Fruit fly (Drosophila melanogaster): Measurements from ENCODE around the gene CG11425.

The CG11425 gene

DNA sequence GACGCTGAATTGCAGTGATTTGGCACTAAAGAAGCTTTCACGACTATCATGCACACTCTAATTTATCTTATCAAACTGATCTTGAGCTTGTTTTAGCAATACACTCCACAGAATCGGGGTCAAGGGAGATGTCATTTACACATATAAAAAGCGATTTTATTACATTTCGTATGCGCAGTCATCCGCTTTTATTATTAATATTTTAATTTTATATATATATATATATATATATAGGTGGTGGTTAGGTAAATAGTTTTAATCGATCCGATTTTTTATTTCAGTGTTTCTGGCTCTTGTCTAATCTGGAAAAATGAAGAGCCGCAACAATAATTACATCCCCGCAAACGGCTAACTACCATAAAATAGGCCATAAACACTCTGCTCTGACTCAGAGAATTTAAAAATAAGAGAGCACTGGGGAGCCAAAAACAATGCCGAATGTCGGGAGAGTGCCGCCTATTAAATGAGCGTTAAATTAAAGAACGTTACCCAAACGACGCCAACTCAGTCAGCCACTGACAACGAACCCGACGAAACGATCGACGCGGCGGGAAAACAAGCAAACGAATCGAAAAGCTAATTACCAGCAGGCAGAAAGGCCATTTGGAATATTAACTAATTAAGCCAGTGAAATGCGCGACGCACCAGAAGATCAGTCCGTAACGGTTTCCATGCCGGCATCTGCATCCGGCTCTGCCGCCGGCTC lies 2.9 kb upstream of the CG11425 start (continued):
- TF ChIP-seq ham (GFP tag; IDR thresholded peaks at IDR 0.05) (no peak), CTCF (GFP tag; optimal IDR thresholded peaks at IDR 0.05) (no peak), CG6813 (GFP tag; optimal IDR thresholded peaks at IDR 0.05) (peak; percentile 18), pb (GFP tag; optimal IDR thresholded peaks at IDR 0.05) (no peak), CG12391 (tag; optimal IDR thresholded peaks at IDR 0.05) (peak; percentile 50), Meics (GFP tag; optimal IDR thresholded peaks at IDR 0.05) (peak; percentile 78), CG7556 (GFP tag; optimal IDR thresholded peaks at IDR 0.05) (peak; percentile 16), CG7928 (GFP tag; optimal IDR thresholded peaks at IDR 0.05) (peak; percentile 1), CG15073 (GFP tag; optimal IDR thresholded peaks at IDR 0.05) (no peak), ERR (GFP tag; optimal IDR thresholded peaks at IDR 0.05) (no peak), gcm (GFP tag; optimal IDR thresholded peaks at IDR 0.05) (no peak), Usf (GFP tag; optimal IDR thresholded peaks at IDR 0.05) (no peak), CG10654 (GFP tag; optimal IDR thresholded peaks at IDR 0.05) (no peak), seq (GFP tag; IDR thresholded peaks at IDR 0.05) (peak; percentile 17; the same call in 1 of the 2 replicates), Poxn (GFP tag; IDR thresholded peaks at IDR 0.05) (0 out of 2 replicates have a peak, but pooled peaks have one; percentile 35), CG10267 (tag; optimal IDR thresholded peaks at IDR 0.05) (no peak), CG6765 (GFP tag; optimal IDR thresholded peaks at IDR 0.05) (peak; percentile 67), al (GFP tag; IDR thresholded peaks at IDR 0.05) (peak; percentile 56; the same call in 1 of the 2 replicates), CG17186 (GFP tag; optimal IDR thresholded peaks at IDR 0.05) (no peak), CG7357 (GFP tag; IDR thresholded peaks at IDR 0.05) (peak; percentile 62), ato (GFP tag; IDR thresholded peaks at IDR 0.05; ENCODE audit: partially characterized antibody) (no peak), Hand (GFP tag; optimal IDR thresholded peaks at IDR 0.05) (peak; percentile 42), Vsx1 (GFP tag; optimal IDR thresholded peaks at IDR 0.05) (peak; percentile 63), CG1792 (GFP tag; optimal IDR thresholded peaks at IDR 0.05) (no peak), CG14441 (GFP tag; IDR thresholded peaks at IDR 0.05) (peak; percentile 54), CG10543 (GFP tag; optimal IDR thresholded peaks at IDR 0.05) (no peak), phol (tag; optimal IDR thresholded peaks at IDR 0.05) (peak; percentile 37), CG30403 (GFP tag; optimal IDR thresholded peaks at IDR 0.05) (no peak), Lpt (GFP tag; optimal IDR thresholded peaks at IDR 0.05) (no peak), CG11695 (GFP tag; IDR thresholded peaks at IDR 0.05) (peak; percentile 59; the same call in 1 of the 3 replicates), CG6272 (GFP tag; IDR thresholded peaks at IDR 0.05) (peak; percentile 19; the same call in 1 of the 2 replicates), dmrt99B (tag; optimal IDR thresholded peaks at IDR 0.05) (peak; percentile 59), CG13296 (GFP tag; optimal IDR thresholded peaks at IDR 0.05) (peak; percentile 52), CG7987 (GFP tag; optimal IDR thresholded peaks at IDR 0.05) (no peak)

DNA sequence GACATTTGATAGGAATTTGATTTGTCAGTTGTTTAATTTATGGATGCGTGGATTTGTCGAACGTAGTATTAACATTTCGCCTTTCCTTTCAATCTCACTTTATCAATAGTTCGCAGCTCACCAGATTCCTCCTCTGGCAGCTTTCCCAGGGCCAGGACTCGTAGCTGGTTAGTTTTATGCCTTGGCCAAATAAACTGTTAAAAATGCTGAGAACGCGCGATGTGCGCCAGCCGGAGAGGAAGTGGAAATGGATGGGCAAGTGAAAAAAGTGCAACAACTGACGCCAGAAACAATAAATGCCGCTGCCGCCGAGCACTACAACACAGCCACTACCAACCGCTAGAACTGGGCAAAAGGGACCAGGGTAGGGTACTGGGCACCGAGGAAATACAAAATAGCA lies 8.9 kb downstream of the CG11425 start:
- TF ChIP-seq Ets65A (GFP tag), result peak; percentile 93
- no peak for TF ChIP-seq br (optimal IDR thresholded peaks at IDR 0.05)
- no peak for TF ChIP-seq CG17186 (GFP tag; optimal IDR thresholded peaks at IDR 0.05)

DNA sequence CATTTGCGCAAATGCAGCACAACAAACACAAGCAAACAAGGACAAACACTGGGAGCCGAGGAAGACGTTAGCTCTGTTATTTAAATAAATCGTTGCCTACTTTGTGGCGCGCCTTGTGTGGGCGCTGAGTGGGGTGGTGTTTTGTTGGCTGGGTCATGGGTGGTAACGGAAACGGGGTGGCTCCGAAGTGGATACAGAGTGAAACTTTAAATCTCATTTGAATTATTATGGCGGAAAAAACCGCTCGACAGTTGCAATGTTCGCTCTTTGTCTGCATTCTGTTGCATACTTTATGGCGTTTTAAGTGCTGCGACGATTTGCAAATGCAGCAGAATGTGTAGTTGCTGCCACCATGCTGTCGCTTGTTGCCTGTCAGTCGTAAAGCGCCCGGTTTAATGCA lies 23.0 kb downstream of the CG11425 start:
- TF ChIP-seq peb (GFP tag; IDR thresholded peaks at IDR 0.05), result no peak
- peak; percentile 1 for TF ChIP-seq CG8290 (GFP tag; optimal IDR thresholded peaks at IDR 0.05)
- peak in 1 of 2 experiments; percentile 84 for TF ChIP-seq CG8290 (tag; optimal IDR thresholded peaks at IDR 0.05)
- no peak for TF ChIP-seq CG17385 (GFP tag; optimal IDR thresholded peaks at IDR 0.05)
- no peak for TF ChIP-seq Fer1 (GFP tag; optimal IDR thresholded peaks at IDR 0.05)
- TF ChIP-seq Ets65A (GFP tag), result peak; percentile 82
- TF ChIP-seq toy (GFP tag; IDR thresholded peaks at IDR 0.05), result no peak
- no peak for TF ChIP-seq pan (optimal IDR thresholded peaks at IDR 0.05)
- TF ChIP-seq pan (GFP tag; optimal IDR thresholded peaks at IDR 0.05 in 1 of 2, IDR thresholded peaks at IDR 0.05 in 1 of 2), result peak in 1 of 2 experiments; percentile 7
- no peak for TF ChIP-seq slbo (GFP tag; IDR thresholded peaks at IDR 0.05)
- no peak for TF ChIP-seq CG3281 (GFP tag; optimal IDR thresholded peaks at IDR 0.05)
- TF ChIP-seq CG11093 (GFP tag; IDR thresholded peaks at IDR 0.05), result no peak
- TF ChIP-seq CG2199 (GFP tag; IDR thresholded peaks at IDR 0.05), result no peak
- TF ChIP-seq gro (GFP tag; optimal IDR thresholded peaks at IDR 0.05), result no peak
